Worm (Caenorhabditis elegans) whole organism, L2 larva: ENCODE data around the gene epg-5.

Experiments
- C34F6.9 ChIP-seq: fragments of 150-350 bp; optimal IDR thresholded peaks from 2 replicates; lab custom pipeline; 2014; ENCODE audit warnings: missing biosample characterization, missing genetic modification characterization
- R02D3.7 ChIP-seq: fragments of 150-350 bp; optimal IDR thresholded peaks from 2 replicates; lab custom pipeline; 2014; ENCODE audit warnings: missing biosample characterization, missing genetic modification characterization
- ZK546.5 ChIP-seq: sonication (generic microtip); optimal IDR thresholded peaks from 2 replicates; lab custom pipeline; 2017; ENCODE audit warnings: missing biosample characterization, missing genetic modification characterization
- alr-1 ChIP-seq: fragments of 150-350 bp; optimal IDR thresholded peaks from 2 replicates; lab custom pipeline; 2014; ENCODE audit warnings: missing biosample characterization, missing genetic modification characterization
- aly-2 ChIP-seq: fragments of 150-350 bp; optimal IDR thresholded peaks from 2 replicates; lab custom pipeline; 2014; ENCODE audit warnings: missing biosample characterization, missing genetic modification characterization
- blmp-1 ChIP-seq: sonication (generic microtip); optimal IDR thresholded peaks from 2 replicates; lab custom pipeline; 2017; ENCODE audit warnings: missing genetic modification characterization, mild to moderate bottlenecking, missing compliant biosample characterization, antibody characterized with exemption, moderate library complexity; ENCODE audit not compliant: insufficient read depth
- crh-2 ChIP-seq: sonication (generic microtip); optimal IDR thresholded peaks from 2 replicates; lab custom pipeline; 2017; ENCODE audit warnings: missing biosample characterization, missing genetic modification characterization
- dmd-4 ChIP-seq: sonication (generic microtip); optimal IDR thresholded peaks from 2 replicates; lab custom pipeline; 2017; ENCODE audit warnings: missing biosample characterization, missing genetic modification characterization
- egl-27 ChIP-seq: sonication (generic microtip); optimal IDR thresholded peaks from 3 replicates; lab custom pipeline; 2017; ENCODE audit warnings: missing biosample characterization, missing genetic modification reagents, missing genetic modification characterization
- elt-1 ChIP-seq: fragments of 150-350 bp; optimal IDR thresholded peaks from 2 replicates; lab custom pipeline; 2014; ENCODE audit warnings: missing biosample characterization, missing genetic modification characterization
- fos-1 ChIP-seq: fragments of 150-350 bp; optimal IDR thresholded peaks from 2 replicates; lab custom pipeline; 2014; ENCODE audit warnings: missing biosample characterization, missing genetic modification characterization
- gmeb-1 ChIP-seq: fragments of 150-350 bp; optimal IDR thresholded peaks from 2 replicates; lab custom pipeline; 2014; ENCODE audit warnings: missing biosample characterization, missing genetic modification characterization
- lin-11 ChIP-seq: fragments of 150-350 bp; sonication (generic microtip); optimal IDR thresholded peaks from 2 replicates; lab custom pipeline; 2014; ENCODE audit warnings: missing biosample characterization, missing genetic modification characterization, inconsistent platforms, mixed read lengths
- lin-13 ChIP-seq: fragments of 150-350 bp; optimal IDR thresholded peaks from 2 replicates; lab custom pipeline; 2014; ENCODE audit warnings: missing biosample characterization, missing genetic modification reagents, missing genetic modification characterization
- lin-39 ChIP-seq: fragments of 150-350 bp; optimal IDR thresholded peaks from 2 replicates; lab custom pipeline; 2014; ENCODE audit warnings: missing biosample characterization, missing genetic modification reagents, missing genetic modification characterization
- lsy-2 ChIP-seq, 2 experiments: fragments of 150-350 bp in 1 of 2; sonication (generic microtip) in 1 of 2; optimal IDR thresholded peaks; 2 replicates each; lab custom pipeline; 2014 to 2017; ENCODE audit warnings: missing biosample characterization in 2 of 2, missing genetic modification characterization in 2 of 2
- mbf-1 ChIP-seq: sonication (generic microtip); optimal IDR thresholded peaks from 2 replicates; lab custom pipeline; 2017; ENCODE audit warnings: missing biosample characterization, missing genetic modification characterization
- mdl-1 ChIP-seq, 2 experiments: fragments of 150-350 bp in 1 of 2; sonication (generic microtip) in 1 of 2; optimal IDR thresholded peaks; 2 replicates each; lab custom pipeline; 2017; ENCODE audit warnings: missing biosample characterization in 2 of 2, missing genetic modification characterization in 2 of 2
- nhr-11 ChIP-seq: fragments of 150-350 bp; optimal IDR thresholded peaks from 2 replicates; lab custom pipeline; 2014; ENCODE audit warnings: missing biosample characterization, missing genetic modification characterization
- nhr-129 ChIP-seq: fragments of 150-350 bp; optimal IDR thresholded peaks from 2 replicates; lab custom pipeline; 2014; ENCODE audit warnings: missing biosample characterization, missing genetic modification characterization
- nhr-21 ChIP-seq: fragments of 150-350 bp; optimal IDR thresholded peaks from 2 replicates; lab custom pipeline; 2014; ENCODE audit warnings: missing biosample characterization, missing genetic modification characterization
- nhr-23 ChIP-seq: fragments of 150-350 bp; optimal IDR thresholded peaks from 2 replicates; lab custom pipeline; 2014; ENCODE audit warnings: missing biosample characterization, missing genetic modification reagents, missing genetic modification characterization
- nhr-237 ChIP-seq: fragments of 150-350 bp; optimal IDR thresholded peaks from 2 replicates; lab custom pipeline; 2014; ENCODE audit warnings: missing biosample characterization, missing genetic modification characterization
- nhr-77 ChIP-seq: fragments of 150-350 bp; optimal IDR thresholded peaks from 2 replicates; lab custom pipeline; 2014; ENCODE audit warnings: missing biosample characterization, missing genetic modification characterization
- sem-4 ChIP-seq: fragments of 150-350 bp; optimal IDR thresholded peaks from 2 replicates; lab custom pipeline; 2014; ENCODE audit warnings: missing biosample characterization, missing genetic modification reagents, missing genetic modification characterization
- skn-1 ChIP-seq: sonication (generic microtip); optimal IDR thresholded peaks from 2 replicates; lab custom pipeline; 2017; ENCODE audit warnings: missing biosample characterization, missing genetic modification characterization
- sma-3 ChIP-seq: sonication (generic microtip); optimal IDR thresholded peaks from 2 replicates; lab custom pipeline; 2016; ENCODE audit warnings: missing genetic modification reagents, missing genetic modification characterization, missing compliant biosample characterization
- sma-9 ChIP-seq, 2 experiments: fragments of 150-350 bp in 1 of 2; sonication (generic microtip) in 1 of 2; optimal IDR thresholded peaks; 2 replicates each; lab custom pipeline; 2014 to 2016; ENCODE audit warnings: missing genetic modification characterization in 2 of 2, mild to moderate bottlenecking in 1 of 2, missing biosample characterization in 1 of 2, missing compliant biosample characterization in 1 of 2, missing genetic modification reagents in 1 of 2, moderate library complexity in 1 of 2
- unc-39 ChIP-seq: fragments of 150-350 bp; optimal IDR thresholded peaks from 2 replicates; lab custom pipeline; 2014; ENCODE audit warnings: missing biosample characterization, missing genetic modification characterization
- unc-55 ChIP-seq: fragments of 150-350 bp; sonication (generic microtip); optimal IDR thresholded peaks from 3 replicates; lab custom pipeline; 2014; ENCODE audit warnings: missing biosample characterization, missing genetic modification reagents, missing genetic modification characterization
- unc-62 ChIP-seq: fragments of 150-350 bp; optimal IDR thresholded peaks from 2 replicates; lab custom pipeline; 2014; ENCODE audit warnings: missing biosample characterization, missing genetic modification reagents, missing genetic modification characterization
- zag-1 ChIP-seq: fragments of 150-350 bp; optimal IDR thresholded peaks from 2 replicates; lab custom pipeline; 2014; ENCODE audit warnings: missing biosample characterization, missing genetic modification characterization
- ztf-4 ChIP-seq: fragments of 150-350 bp; optimal IDR thresholded peaks from 2 replicates; lab custom pipeline; 2014; ENCODE audit warnings: missing biosample characterization, missing genetic modification characterization

epg-5 gene

ce11 chrII:6637854-6638253 is 28.7 kb upstream of the epg-5 start:
- TF ChIP-seq mdl-1 (tag; optimal IDR thresholded peaks at IDR 0.05; lab: Kevin White, UChicago) (no peak), R02D3.7 (tag; lab: Kevin White, UChicago) (no peak), sma-3 (GFP tag; lab: Kevin White, UChicago) (no peak), aly-2 (tag; lab: Kevin White, UChicago) (no peak), nhr-129 (tag; lab: Kevin White, UChicago) (no peak), nhr-237 (tag; lab: Kevin White, UChicago) (no peak), unc-39 (tag; lab: Kevin White, UChicago) (no peak), lin-11 (tag; lab: Kevin White, UChicago) (no peak)

DNA sequence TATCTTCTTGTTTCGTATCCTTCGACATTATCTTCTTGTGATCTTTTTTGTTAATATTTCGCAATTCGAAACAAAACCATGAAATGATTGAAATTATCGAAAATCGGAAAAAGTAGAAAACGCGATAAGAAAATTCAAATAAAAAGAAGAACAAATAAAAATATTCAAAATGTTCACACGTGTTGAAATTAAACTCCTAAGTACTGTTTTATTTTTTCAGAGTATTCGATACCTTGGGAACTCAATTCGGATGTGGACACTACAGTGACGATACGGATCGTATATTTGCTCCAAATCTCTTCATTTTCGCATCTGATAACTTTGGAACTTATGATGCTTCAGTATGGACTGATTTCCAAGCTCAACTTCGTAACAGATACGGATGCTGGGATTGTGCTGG is 27.0 kb upstream of the epg-5 start, which contains the start of gene T19D12.5:
Gene T19D12.5 (minus strand): TSS at position 101 of the 400 bp plus-strand sequence.
- no peak for TF ChIP-seq ZK546.5 (tag; lab: Kevin White, UChicago)
- TF ChIP-seq lin-13 (GFP tag; lab: Kevin White, UChicago), result no peak
- TF ChIP-seq nhr-21 (tag; lab: Kevin White, UChicago), result no peak
- TF ChIP-seq skn-1 (tag; lab: Kevin White, UChicago), result no peak
- no peak for TF ChIP-seq lsy-2 (tag; optimal IDR thresholded peaks at IDR 0.05; lab: Kevin White, UChicago)

DNA sequence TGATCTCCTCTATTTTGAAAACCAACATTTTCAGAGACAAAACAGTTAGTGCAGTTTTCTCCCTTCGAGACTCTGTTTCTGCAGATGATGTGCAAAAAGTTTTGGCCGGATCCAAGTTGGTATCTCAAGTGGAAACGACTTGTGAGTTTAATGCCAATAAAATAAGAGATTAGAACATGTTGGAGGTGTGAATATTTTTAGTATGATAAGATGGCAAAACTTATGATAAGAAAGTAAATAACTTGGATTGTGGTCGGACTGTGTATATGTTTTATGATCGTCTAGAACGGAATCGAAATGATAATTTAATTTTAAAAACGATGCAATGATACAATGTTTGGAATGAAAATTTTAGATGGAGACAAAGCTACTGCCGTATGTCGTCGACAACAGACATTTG is 22.8 kb upstream of the epg-5 start:
- no peak for TF ChIP-seq aly-2 (tag; lab: Kevin White, UChicago)
- no peak for TF ChIP-seq lsy-2 (tag; optimal IDR thresholded peaks at IDR 0.05; lab: Kevin White, UChicago)
- TF ChIP-seq gmeb-1 (tag; lab: Kevin White, UChicago), result no peak
- TF ChIP-seq nhr-21 (tag; lab: Kevin White, UChicago), result no peak
- TF ChIP-seq unc-55 (GFP tag; lab: Kevin White, UChicago), result no peak
- no peak for TF ChIP-seq sma-9 (GFP tag; optimal IDR thresholded peaks at IDR 0.05; lab: Kevin White, UChicago)
- TF ChIP-seq sma-9 (tag; optimal IDR thresholded peaks at IDR 0.05; lab: Kevin White, UChicago), result no peak
- no peak for TF ChIP-seq ZK546.5 (tag; lab: Kevin White, UChicago)
- no peak for TF ChIP-seq C34F6.9 (tag; lab: Kevin White, UChicago)
- TF ChIP-seq blmp-1 (tag; lab: Kevin White, UChicago), result no peak
- no peak for TF ChIP-seq mbf-1 (tag; lab: Kevin White, UChicago)
- TF ChIP-seq nhr-237 (tag; lab: Kevin White, UChicago), result no peak
- TF ChIP-seq unc-62 (GFP tag; lab: Kevin White, UChicago), result no peak
- TF ChIP-seq lin-11 (tag; lab: Kevin White, UChicago), result no peak
- no peak for TF ChIP-seq nhr-77 (tag; lab: Kevin White, UChicago)
- no peak for TF ChIP-seq nhr-23 (tag; lab: Kevin White, UChicago)
- TF ChIP-seq nhr-11 (tag; lab: Kevin White, UChicago), result no peak
- no peak for TF ChIP-seq ztf-4 (tag; lab: Kevin White, UChicago)
- TF ChIP-seq lin-39 (tag; lab: Kevin White, UChicago), result no peak
- TF ChIP-seq crh-2, result no peak
- TF ChIP-seq egl-27 (tag; lab: Kevin White, UChicago), result no peak

DNA sequence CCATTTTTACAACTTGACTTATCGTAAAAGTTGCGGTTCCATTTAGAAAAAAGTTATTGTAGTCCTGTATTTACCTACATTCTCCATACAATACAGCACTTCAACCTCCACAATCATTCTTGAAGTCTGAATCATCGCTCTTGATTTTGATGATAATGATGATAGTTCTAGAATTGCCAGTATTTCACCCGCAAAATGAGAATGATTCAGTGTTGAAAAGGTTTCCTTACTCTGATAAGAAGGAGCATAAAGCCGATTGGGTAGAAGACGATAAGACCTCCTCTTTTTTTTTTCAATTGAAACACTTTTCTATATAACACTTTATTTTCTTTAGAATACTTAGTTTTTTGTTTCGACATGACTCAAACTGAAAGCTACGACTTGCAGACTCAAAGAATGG is 21.6 kb upstream of the epg-5 start, which contains the start of gene T19D12.4:
Gene T19D12.4 (plus strand): TSS at position 295 of the 400 bp plus-strand sequence.
- TF ChIP-seq lin-11 (tag; lab: Kevin White, UChicago), result no peak
- peak; percentile 91 for TF ChIP-seq fos-1

DNA sequence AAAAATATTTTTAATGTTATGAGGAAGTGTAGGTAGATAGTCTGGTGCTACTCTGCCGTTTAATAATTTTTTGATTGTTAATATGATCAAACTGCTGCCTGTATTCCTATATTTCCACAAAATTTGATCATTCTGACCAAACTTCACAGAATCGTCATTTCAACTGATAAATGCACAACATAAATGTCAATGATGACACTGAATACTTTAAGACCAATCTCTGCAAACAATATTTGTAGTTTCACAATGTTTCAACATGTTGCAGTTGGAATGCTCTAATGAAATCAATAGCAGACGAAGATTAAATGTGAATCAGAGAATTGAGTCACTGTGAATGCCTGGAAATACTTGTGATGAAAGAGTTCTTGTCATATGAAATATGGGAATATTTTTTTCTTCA is 20.6 kb upstream of the epg-5 start:
- no peak for TF ChIP-seq alr-1 (tag; lab: Kevin White, UChicago)
- no peak for TF ChIP-seq elt-1 (tag; lab: Kevin White, UChicago)
- TF ChIP-seq fos-1, result peak; percentile 71
- no peak for TF ChIP-seq dmd-4 (tag; lab: Kevin White, UChicago)
- TF ChIP-seq zag-1 (tag; lab: Kevin White, UChicago), result no peak
- no peak for TF ChIP-seq ZK546.5 (tag; lab: Kevin White, UChicago)
- TF ChIP-seq sem-4 (tag; lab: Kevin White, UChicago), result no peak
- no peak for TF ChIP-seq R02D3.7 (tag; lab: Kevin White, UChicago)
